Worm (Caenorhabditis elegans): ENCODE measurements around the gene B0252.1.

DNA sequence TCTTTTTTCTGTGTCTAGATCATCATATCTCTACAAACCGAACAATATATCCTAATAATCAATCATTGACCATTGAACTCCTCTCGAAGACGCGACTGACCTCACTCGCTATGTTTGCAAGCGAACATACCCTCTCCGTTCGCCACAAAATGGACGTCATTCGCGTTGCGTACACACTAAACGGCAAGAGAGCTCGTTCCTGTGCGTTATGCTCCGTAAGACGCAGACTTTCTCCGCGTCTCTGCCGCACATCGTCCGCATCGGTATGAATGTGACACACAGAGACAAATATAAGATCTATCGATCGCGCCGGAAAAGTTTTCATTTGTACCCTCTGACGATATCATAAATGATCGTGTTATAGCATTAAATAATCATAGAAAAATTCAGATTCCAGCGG lies 6.6 kb downstream of the B0252.1 start:
- TF ChIP-seq snpc-4 (tag; optimal IDR thresholded peaks at IDR 0.05) (no peak), nhr-25 (tag; optimal IDR thresholded peaks at IDR 0.05; ENCODE audit: borderline replicate concordance, insufficient read depth) (no peak), Y105C5A.15 (GFP tag; IDR thresholded peaks at IDR 0.05) (no peak), zip-11 (GFP tag; IDR thresholded peaks at IDR 0.05) (no peak), nhr-237 (tag; optimal IDR thresholded peaks at IDR 0.05) (no peak), dmd-9 (GFP tag; IDR thresholded peaks at IDR 0.05) (no peak), F10B5.3 (tag; optimal IDR thresholded peaks at IDR 0.05) (no peak), unc-130 (GFP tag; optimal IDR thresholded peaks at IDR 0.05) (no peak), lin-15B (tag; optimal IDR thresholded peaks at IDR 0.05) (no peak), ztf-11 (tag; optimal IDR thresholded peaks at IDR 0.05) (no peak), R02D3.7 (tag; optimal IDR thresholded peaks at IDR 0.05) (no peak), nhr-76 (tag; optimal IDR thresholded peaks at IDR 0.05) (no peak), rbr-2 (tag; optimal IDR thresholded peaks at IDR 0.05) (no peak)
